Fruit fly (Drosophila melanogaster) whole organism, larva: ENCODE results near the gene DCTN5-p25.

Source experiments
- noc ChIP-seq: fragments of 200-800 bp; sonication (Bioruptor generic); optimal IDR thresholded peaks from 3 replicates; lab custom pipeline; 2019; ENCODE audit warnings: missing biosample characterization, mild to moderate bottlenecking, missing genetic modification characterization, moderate library complexity

DCTN5-p25 gene

DNA sequence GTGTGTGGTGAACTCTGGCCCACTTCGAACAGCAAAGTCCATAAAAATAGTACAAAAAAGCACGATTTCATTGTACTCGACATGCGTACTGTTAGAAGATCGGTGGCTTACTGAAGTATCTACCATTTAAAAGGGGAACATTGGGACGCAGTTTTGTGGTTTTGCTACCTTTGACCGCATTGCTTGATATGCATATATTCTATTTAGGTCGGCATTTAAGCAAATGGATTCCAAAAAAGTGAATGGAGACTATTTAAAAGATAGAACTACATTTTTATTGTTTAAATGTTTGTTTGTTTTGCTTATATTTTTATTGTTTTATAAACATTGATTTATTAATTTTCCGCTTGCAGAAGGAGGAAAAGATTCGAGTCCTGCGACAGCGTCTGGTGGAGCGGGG is 26.1 kb downstream of the DCTN5-p25 start, which contains the start of gene CG31832:
Gene CG31832 (minus strand): TSS at position 101 of the 400 bp plus-strand sequence.
- no peak for TF ChIP-seq noc

DNA sequence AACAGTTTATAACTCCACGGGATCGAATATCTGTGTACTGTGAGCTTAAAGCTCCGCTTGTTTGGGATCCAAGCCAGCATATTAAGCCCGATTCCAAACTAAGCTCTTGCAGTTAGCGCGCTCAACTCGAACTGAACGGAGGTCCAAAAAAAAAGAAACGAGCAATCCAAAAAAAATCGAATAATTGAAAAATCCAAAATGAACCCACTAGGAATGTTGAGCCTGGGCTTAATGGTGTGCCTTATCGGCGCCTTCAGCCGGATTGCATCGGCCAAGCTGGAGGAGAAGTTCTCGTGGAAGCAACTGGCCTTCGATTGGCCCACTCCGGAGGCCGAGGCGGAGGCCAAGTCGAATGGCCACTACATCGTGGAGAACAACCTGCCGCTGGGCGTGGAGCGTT is 29.8 kb downstream of the DCTN5-p25 start, which contains the start of gene yellow-c:
Gene yellow-c (plus strand): TSS at position 29 of the 400 bp plus-strand sequence.
- no peak for TF ChIP-seq noc

DNA sequence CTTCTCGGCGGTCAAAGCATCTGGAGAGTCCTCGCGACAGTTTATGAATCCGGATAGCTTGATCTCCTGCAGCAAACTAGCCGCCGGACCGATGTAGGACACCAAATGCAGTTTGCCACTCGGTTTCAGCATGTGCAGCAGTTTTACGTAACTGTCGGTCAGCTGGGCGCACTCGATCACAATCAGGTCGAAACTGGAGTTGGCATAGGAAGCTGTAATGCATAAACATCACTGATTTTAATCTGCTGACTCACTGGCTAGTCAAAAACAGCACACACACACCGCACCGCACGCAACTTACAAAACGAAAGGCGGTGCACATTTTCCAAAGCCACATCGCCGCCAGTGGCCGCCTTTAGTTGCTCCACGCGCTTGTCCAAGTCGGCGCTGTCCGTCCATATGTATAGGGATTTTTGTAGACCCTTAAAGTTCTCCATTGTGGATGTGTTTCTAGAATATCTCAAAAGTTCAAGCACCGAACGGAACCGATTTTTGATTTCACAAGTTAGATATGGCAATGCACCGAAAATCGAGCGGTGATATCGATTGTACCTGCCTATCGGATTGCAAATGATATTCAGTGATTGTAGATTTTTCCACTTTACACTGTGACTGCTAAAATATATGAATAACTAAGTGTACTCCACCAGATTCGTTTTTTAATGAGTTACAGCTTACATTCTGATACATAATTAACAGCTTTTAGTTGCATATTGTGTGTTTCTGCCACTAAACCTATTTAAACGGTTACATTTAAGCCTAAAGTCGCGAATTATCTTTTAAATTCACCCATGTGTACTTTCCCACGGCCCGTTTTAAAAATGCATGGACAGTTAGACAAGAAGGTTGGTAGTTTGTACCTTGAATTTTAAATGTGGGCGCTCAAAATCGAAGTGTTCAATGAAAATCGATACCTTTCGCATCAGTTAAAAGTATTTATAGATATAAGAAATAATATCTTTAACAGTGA is 33.1 kb downstream of the DCTN5-p25 start, which contains the start of gene CIAPIN1:
Gene CIAPIN1 (minus strand): TSS at position 523 of the 970 bp plus-strand sequence.
- TF ChIP-seq noc, result no peak

DNA sequence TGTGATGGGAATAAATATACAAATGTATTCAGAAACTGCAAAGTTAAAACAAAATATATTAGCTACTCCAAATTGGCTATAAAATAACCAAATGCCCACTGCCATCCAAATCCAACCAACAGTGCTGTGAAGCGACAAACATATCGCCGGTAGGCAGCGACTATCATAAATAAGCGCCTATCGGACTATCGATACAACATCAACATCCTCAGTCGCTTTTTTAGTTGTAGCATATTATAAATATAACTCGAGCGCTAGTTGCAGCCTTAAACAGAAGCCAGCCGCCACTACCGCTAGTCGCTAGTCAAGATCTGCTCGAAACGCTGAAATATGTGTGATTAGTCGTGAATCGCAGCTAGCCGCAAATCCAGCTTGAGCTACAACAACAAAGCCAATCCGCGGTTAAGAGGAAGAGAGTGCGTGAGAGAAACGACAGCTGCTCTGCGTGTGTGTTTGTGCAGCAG is 33.8 kb downstream of the DCTN5-p25 start:
- no peak for TF ChIP-seq noc

DNA sequence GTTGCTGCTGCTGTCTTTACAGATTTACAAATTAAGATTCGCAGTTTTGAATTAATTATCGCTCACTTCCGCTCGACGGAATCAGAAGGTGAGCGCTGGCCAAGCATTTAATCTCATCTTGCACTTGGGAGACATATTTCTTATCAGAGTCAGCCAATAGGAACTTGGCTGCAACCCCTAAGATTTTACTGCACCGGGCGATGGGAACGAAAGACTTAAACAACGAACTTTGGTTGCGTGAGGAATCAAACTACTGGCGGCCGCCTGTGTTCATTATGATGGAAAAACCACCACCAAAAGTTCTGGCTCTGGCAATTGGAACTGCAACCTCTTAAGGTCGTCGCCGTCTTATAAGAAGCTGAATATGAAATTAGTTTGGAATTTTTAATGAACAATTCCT is 38.2 kb downstream of the DCTN5-p25 start:
- no peak for TF ChIP-seq noc

DNA sequence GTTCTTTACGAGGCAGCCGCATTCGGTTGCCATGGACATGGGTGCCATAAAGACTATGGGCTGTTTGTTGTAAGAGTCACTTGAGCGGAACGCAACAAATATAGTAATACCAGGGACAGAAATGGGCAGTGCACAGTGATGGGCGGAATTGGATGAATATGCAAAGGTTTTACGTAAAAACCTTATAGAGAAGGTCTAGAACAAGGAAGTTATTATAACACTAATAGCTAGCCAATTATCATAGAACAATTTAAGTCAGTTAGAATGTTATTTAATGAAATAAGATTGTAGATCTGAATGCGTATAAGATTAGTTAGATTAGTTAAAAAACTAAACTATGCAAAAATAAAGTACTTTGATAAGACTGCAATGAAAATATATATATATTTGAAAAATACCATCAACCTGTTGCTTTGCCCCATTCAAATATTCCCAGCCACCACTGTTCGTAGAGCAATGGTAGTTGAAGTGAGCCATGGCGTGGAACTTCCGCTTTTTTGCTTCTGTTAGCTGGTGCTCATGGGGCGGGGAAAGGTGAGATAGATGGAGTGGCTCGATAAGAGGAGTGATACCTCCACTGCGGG is 47.4 kb downstream of the DCTN5-p25 start:
- no peak for TF ChIP-seq noc

DNA sequence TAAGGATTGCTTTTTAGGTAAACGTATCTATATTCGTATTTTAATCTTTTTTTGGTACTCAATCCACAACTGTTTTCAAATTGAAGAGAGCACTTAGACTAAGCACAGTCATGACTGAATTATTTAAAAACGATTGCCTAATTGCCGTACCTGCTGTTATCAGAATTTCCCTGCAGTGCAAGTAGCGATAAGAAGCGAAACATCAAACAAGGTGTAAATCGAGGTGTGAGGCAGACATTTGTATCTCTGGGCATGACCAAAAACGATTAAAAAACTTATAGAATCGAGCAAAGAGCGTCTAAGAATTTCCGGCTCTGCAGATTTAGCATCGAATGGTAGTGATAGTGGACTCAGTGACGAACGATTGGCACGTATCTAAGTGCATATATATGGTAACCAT is 49.6 kb downstream of the DCTN5-p25 start:
- TF ChIP-seq noc, result no peak
